Fruit fly (Drosophila melanogaster): ENCODE measurements around the gene Taf10b.

Gene Taf10b

DNA sequence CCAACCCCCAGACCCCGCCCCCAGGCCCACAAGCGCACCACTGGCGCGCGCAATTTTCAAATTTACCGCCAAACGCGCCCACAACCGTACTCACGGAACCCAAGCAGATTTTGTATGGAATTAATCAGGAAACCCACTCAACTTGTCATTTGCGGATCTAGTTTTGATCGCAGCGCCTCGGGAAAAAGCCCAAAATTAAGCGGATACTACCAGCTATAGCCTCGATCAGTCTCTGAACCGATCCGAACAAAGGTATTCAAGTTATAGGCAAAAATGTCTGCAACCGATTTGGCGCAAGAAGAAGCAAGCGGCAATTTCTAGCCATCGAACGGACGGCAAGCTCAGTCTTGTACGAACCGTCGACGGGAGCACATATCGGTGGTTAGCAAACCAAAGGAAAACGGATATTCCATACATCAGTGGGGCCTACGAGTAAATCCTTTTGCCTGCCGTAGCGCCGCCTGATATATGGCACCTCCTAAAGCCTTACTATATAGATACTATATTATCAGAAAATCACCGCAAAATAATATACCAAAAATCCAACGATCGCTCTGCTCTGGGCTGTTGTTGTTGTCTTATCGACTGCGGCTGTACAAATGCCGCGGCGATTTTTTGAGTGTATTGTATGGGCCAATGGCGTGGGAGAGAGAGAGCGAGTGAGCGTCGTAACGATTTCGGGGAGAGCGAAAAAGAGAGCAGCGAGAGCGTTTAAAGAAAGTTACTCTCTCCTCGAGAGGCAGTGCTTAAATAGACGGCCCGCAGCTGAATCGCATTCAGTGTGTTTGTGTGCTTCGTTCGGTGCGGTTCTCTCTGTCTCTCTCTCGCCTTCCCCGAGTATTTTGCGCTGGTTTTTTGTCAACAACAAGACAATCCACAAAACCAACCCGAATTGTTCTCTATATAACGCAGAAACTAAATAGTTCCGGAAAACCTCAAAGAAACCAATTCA is 14.9 kb downstream of the Taf10b start, which contains the start of gene Pgk:
Gene Pgk, minus strand, starts transcription at position 609 of the 952 bp plus-strand sequence.
- TF ChIP-seq Vsx2 (GFP tag; optimal IDR thresholded peaks at IDR 0.05; ENCODE audit: partially characterized antibody), result no peak
- TF ChIP-seq woc (GFP tag; optimal IDR thresholded peaks at IDR 0.05), result no peak
- peak; percentile 44 for TF ChIP-seq brk (GFP tag; optimal IDR thresholded peaks at IDR 0.05)
- TF ChIP-seq Hr83 (GFP tag; optimal IDR thresholded peaks at IDR 0.05; ENCODE audit: poor library complexity, severe bottlenecking), result peak; percentile 85
- TF ChIP-seq rgr (GFP tag; optimal IDR thresholded peaks at IDR 0.05), result peak; percentile 62
- TF ChIP-seq sage (GFP tag; optimal IDR thresholded peaks at IDR 0.05), result peak; percentile 80
- TF ChIP-seq Hnf4 (GFP tag; optimal IDR thresholded peaks at IDR 0.05), result peak; percentile 78
- no peak for TF ChIP-seq Hr78 (GFP tag; optimal IDR thresholded peaks at IDR 0.05)
- TF ChIP-seq OdsH (GFP tag; optimal IDR thresholded peaks at IDR 0.05), result peak; percentile 20
- TF ChIP-seq Rel (GFP tag; optimal IDR thresholded peaks at IDR 0.05), result peak; percentile 66
- peak; percentile 63 for TF ChIP-seq Rel (tag; optimal IDR thresholded peaks at IDR 0.05)
- TF ChIP-seq psq (GFP tag; optimal IDR thresholded peaks at IDR 0.05), result peak; percentile 27
- no peak for TF ChIP-seq Mio (GFP tag; optimal IDR thresholded peaks at IDR 0.05)
- TF ChIP-seq dsf (GFP tag; optimal IDR thresholded peaks at IDR 0.05; ENCODE audit: borderline replicate concordance), result peak; percentile 47
- no peak for TF ChIP-seq lola (GFP tag; optimal IDR thresholded peaks at IDR 0.05)
- no peak for TF ChIP-seq CG9705 (GFP tag; optimal IDR thresholded peaks at IDR 0.05)
- TF ChIP-seq N (GFP tag; optimal IDR thresholded peaks at IDR 0.05), result no peak
- peak; percentile 87 for TF ChIP-seq Sp1 (GFP tag; optimal IDR thresholded peaks at IDR 0.05)
- TF ChIP-seq ey (GFP tag; optimal IDR thresholded peaks at IDR 0.05), result peak; percentile 35
- peak; percentile 38 to 47 for TF ChIP-seq foxo (GFP tag; optimal IDR thresholded peaks at IDR 0.05)
- TF ChIP-seq GATAd (GFP tag; optimal IDR thresholded peaks at IDR 0.05), result no peak
- TF ChIP-seq Dfd (GFP tag; optimal IDR thresholded peaks at IDR 0.05), result no peak
- no peak for TF ChIP-seq Abd-B (GFP tag; optimal IDR thresholded peaks at IDR 0.05)
- peak; percentile 59 for TF ChIP-seq HLH106 (tag; optimal IDR thresholded peaks at IDR 0.05)
- no peak for TF ChIP-seq CrebA (GFP tag; optimal IDR thresholded peaks at IDR 0.05; ENCODE audit: borderline replicate concordance)
- peak; percentile 98 to 99 for TF ChIP-seq dl (GFP tag; optimal IDR thresholded peaks at IDR 0.05; ENCODE audit: insufficient read depth in 1 of 2, partially characterized antibody in 2 of 2)
- TF ChIP-seq Dif (GFP tag; optimal IDR thresholded peaks at IDR 0.05; ENCODE audit: partially characterized antibody), result peak; percentile 100
- TF ChIP-seq dmrt93B (GFP tag; optimal IDR thresholded peaks at IDR 0.05), result no peak
- peak; percentile 61 for TF ChIP-seq br (GFP tag; optimal IDR thresholded peaks at IDR 0.05)
- TF ChIP-seq CG32264 (GFP tag; optimal IDR thresholded peaks at IDR 0.05), result peak; percentile 64
- peak; percentile 49 for TF ChIP-seq jim (GFP tag; optimal IDR thresholded peaks at IDR 0.05)
- TF ChIP-seq fru (GFP tag; optimal IDR thresholded peaks at IDR 0.05), result peak; percentile 66
- peak; percentile 54 for TF ChIP-seq sv (GFP tag; optimal IDR thresholded peaks at IDR 0.05)
- no peak for TF ChIP-seq Myc (optimal IDR thresholded peaks at IDR 0.05)
- TF ChIP-seq pan (optimal IDR thresholded peaks at IDR 0.05), result no peak
- peak; percentile 79 for TF ChIP-seq h (GFP tag; optimal IDR thresholded peaks at IDR 0.05)
- TF ChIP-seq usp (GFP tag; optimal IDR thresholded peaks at IDR 0.05), result no peak
- no peak for TF ChIP-seq tai (GFP tag; optimal IDR thresholded peaks at IDR 0.05)
- TF ChIP-seq Jra (GFP tag; optimal IDR thresholded peaks at IDR 0.05), result peak; percentile 43

DNA sequence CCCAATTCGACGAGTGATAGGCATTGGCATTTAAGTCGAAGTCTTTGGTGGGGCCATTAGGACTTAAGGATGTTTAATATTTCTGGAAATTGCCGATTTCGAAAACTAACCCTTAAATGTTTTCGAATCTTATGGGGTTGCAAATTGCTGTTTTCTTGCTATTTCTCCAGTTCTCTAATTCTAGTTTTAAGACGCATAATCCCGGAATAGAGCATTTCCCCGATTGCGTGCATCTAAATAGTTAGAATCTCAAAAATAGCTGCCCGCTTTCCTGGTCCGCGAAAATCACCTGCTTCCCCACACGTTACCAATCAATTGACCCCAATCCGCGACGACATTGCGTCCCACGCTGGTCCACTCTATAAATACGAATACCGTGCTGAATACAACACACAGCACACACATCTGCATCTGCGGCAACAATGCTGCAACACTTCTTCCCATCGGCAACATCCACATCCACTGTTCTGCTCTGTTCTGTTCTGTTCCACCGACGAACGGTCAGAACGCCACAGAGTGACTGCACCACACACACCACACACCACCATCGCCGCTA is 15.7 kb downstream of the Taf10b start, which contains the start of gene Bacc:
Gene Bacc, plus strand, starts transcription at position 542 of the 556 bp plus-strand sequence.
- TF ChIP-seq OdsH (GFP tag; optimal IDR thresholded peaks at IDR 0.05) (peak; percentile 98), psq (GFP tag; optimal IDR thresholded peaks at IDR 0.05) (peak; percentile 93), N (GFP tag; optimal IDR thresholded peaks at IDR 0.05) (peak; percentile 12), Abd-B (GFP tag; optimal IDR thresholded peaks at IDR 0.05) (no peak), h (GFP tag; optimal IDR thresholded peaks at IDR 0.05) (peak; percentile 96), dsf (GFP tag; optimal IDR thresholded peaks at IDR 0.05; ENCODE audit: borderline replicate concordance) (peak; percentile 65), ey (GFP tag; optimal IDR thresholded peaks at IDR 0.05) (peak; percentile 97), CrebA (GFP tag; optimal IDR thresholded peaks at IDR 0.05; ENCODE audit: borderline replicate concordance) (no peak), Myc (optimal IDR thresholded peaks at IDR 0.05) (no peak), Hr78 (GFP tag; optimal IDR thresholded peaks at IDR 0.05) (no peak), brk (GFP tag; optimal IDR thresholded peaks at IDR 0.05) (peak; percentile 40), rgr (GFP tag; optimal IDR thresholded peaks at IDR 0.05) (peak; percentile 95), Jra (GFP tag; optimal IDR thresholded peaks at IDR 0.05) (peak; percentile 90), GATAd (GFP tag; optimal IDR thresholded peaks at IDR 0.05) (no peak), CG9705 (GFP tag; optimal IDR thresholded peaks at IDR 0.05) (peak; percentile 92), br (GFP tag; optimal IDR thresholded peaks at IDR 0.05) (peak; percentile 97), fru (GFP tag; optimal IDR thresholded peaks at IDR 0.05) (peak; percentile 98), Rel (GFP tag; optimal IDR thresholded peaks at IDR 0.05) (peak; percentile 85), Rel (tag; optimal IDR thresholded peaks at IDR 0.05) (peak; percentile 25), Hnf4 (GFP tag; optimal IDR thresholded peaks at IDR 0.05) (peak; percentile 81), usp (GFP tag; optimal IDR thresholded peaks at IDR 0.05) (no peak), sage (GFP tag; optimal IDR thresholded peaks at IDR 0.05) (peak; percentile 85), dl (GFP tag; optimal IDR thresholded peaks at IDR 0.05; ENCODE audit: insufficient read depth in 1 of 2, partially characterized antibody in 2 of 2) (peak; percentile 12 to 28), woc (GFP tag; optimal IDR thresholded peaks at IDR 0.05) (peak; percentile 92), Mio (GFP tag; optimal IDR thresholded peaks at IDR 0.05) (peak; percentile 76), CG32264 (GFP tag; optimal IDR thresholded peaks at IDR 0.05) (peak; percentile 82), Dif (GFP tag; optimal IDR thresholded peaks at IDR 0.05; ENCODE audit: partially characterized antibody) (peak; percentile 61), foxo (GFP tag; optimal IDR thresholded peaks at IDR 0.05) (peak; percentile 89 to 98), sv (GFP tag; optimal IDR thresholded peaks at IDR 0.05) (peak; percentile 81), Hr83 (GFP tag; optimal IDR thresholded peaks at IDR 0.05; ENCODE audit: poor library complexity, severe bottlenecking) (peak; percentile 87), Dfd (GFP tag; optimal IDR thresholded peaks at IDR 0.05) (peak; percentile 76), Sp1 (GFP tag; optimal IDR thresholded peaks at IDR 0.05) (peak; percentile 98), dmrt93B (GFP tag; optimal IDR thresholded peaks at IDR 0.05) (peak; percentile 96), HLH106 (tag; optimal IDR thresholded peaks at IDR 0.05) (peak; percentile 96), jim (GFP tag; optimal IDR thresholded peaks at IDR 0.05) (no peak)
